Worm (Caenorhabditis elegans): ENCODE results near the gene F49H12.2.

The F49H12.2 gene

ce11 chrX:2058498-2059349 lies 26.4 kb upstream of the F49H12.2 start:
- 0 out of 2 replicates have a peak, but pooled peaks have one; percentile 17 for TF ChIP-seq sea-1 (GFP tag; conservative IDR thresholded peaks at IDR 0.05)

- no peak for TF ChIP-seq tbx-11 (GFP tag; IDR thresholded peaks at IDR 0.05)
- TF ChIP-seq ceh-13 (GFP tag; optimal IDR thresholded peaks at IDR 0.05): no peak
- no peak for TF ChIP-seq pes-1 (GFP tag; IDR thresholded peaks at IDR 0.05)
- TF ChIP-seq sea-1 (GFP tag; conservative IDR thresholded peaks at IDR 0.05): no peak
Measured at ce11 chrX:2064730-2065129, 20.4 kb upstream of the F49H12.2 start, which contains the start of gene F49H12.7. TSS of gene F49H12.7 (plus strand) at chrX:2065030.

- TF ChIP-seq sea-1 (GFP tag; conservative IDR thresholded peaks at IDR 0.05) (no peak), ets-7 (tag; optimal IDR thresholded peaks at IDR 0.05) (no peak)
Measured at ce11 chrX:2068294-2068693, 16.8 kb upstream of the F49H12.2 start.

DNA sequence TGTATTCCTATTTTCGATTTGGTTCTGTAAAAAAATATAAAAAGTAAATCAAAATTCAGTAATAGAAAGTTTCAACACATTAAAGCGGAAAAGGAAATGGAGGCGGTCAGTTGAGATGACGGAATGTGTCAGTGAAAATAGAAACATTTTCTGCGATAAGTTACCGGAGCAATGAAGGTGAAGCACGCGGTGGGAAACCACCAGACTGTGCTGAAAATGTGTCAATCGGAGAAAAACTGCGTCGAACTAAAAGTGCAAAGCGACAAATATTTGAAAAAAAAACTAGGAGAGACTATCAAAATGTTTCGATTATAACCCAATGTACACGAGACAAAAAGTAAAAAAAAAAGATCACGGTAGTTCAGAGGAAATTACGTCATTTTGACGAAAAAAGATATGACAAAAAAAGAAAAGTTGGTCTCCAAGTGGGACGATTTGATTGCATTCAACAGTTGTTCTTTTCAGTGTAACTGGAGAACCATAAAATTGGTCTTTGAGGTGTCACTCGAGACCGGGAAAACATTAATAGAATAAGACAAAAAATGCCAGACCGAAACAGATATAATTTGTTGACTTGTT lies 14.6 kb upstream of the F49H12.2 start, which contains the start of gene acl-4:
Gene acl-4 (minus strand): TSS at position 27 of the 579 bp plus-strand sequence.
- TF ChIP-seq ceh-13 (GFP tag; optimal IDR thresholded peaks at IDR 0.05): no peak

DNA sequence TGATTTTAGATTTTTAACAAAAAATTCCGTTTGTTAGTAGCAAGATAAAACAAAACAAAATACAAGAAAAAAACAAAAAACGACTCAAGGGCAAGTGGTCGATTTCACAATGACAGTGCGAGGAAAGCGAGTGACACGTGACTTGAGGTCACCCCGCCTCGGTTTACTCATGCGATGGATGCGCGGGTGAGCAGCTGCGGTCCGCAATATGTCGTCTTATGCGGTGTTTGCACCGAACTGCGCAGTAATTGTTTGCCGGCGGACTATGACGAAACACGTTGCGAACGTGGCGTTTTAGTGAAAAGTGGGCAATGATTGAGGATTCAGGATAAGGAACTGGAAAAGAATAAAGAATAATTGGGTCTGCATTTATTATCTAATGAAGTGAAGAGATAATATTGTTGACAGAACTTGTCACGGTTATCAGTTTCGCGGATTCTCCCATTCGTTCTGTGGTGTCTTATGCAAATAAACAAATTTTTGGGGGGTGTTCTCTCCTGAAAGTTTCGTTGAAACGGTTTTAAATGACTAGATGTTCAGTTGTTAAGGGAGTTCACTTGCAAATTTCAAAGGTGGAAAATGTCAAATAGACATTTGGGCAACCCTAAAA lies 13.6 kb upstream of the F49H12.2 start:
- TF ChIP-seq hmg-4 (GFP tag; optimal IDR thresholded peaks at IDR 0.05) (peak; percentile 38), flt-1 (GFP tag; IDR thresholded peaks at IDR 0.05) (no peak), F13C5.2 (tag; optimal IDR thresholded peaks at IDR 0.05) (peak; percentile 63)

- TF ChIP-seq pes-1 (GFP tag; IDR thresholded peaks at IDR 0.05): no peak
- no peak for TF ChIP-seq tbx-11 (GFP tag; IDR thresholded peaks at IDR 0.05)
Measured at ce11 chrX:2074055-2074454, 11.0 kb upstream of the F49H12.2 start, which contains the start of gene txdc-12.2. TSS of gene txdc-12.2 (plus strand) at chrX:2074450.

DNA sequence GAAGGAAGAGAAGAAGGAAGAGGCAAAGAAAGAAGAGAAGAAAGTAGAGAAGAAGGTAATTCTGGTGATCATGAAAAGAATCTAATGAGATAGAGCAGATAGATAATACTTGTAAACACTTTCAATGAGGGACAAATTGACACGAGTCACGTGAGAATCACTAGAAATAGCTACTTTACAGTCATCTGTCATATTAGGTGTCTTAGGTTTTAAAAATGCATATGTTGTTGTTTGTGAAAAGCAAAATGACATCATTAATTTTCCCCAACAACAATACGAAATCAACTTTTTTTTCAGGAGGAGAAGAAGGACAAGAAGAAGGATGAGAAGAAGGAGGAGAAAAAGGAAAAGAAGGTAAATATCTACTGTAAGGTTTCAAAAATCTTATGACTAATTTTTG lies 9.9 kb upstream of the F49H12.2 start:
- TF ChIP-seq F13C5.2 (tag; optimal IDR thresholded peaks at IDR 0.05) (no peak), flt-1 (GFP tag; IDR thresholded peaks at IDR 0.05) (no peak), ceh-13 (GFP tag; optimal IDR thresholded peaks at IDR 0.05) (no peak), ceh-36 (tag; optimal IDR thresholded peaks at IDR 0.05) (no peak), scrt-1 (GFP tag; IDR thresholded peaks at IDR 0.05) (no peak), hnd-1 (tag; optimal IDR thresholded peaks at IDR 0.05) (no peak), ets-7 (tag; optimal IDR thresholded peaks at IDR 0.05) (no peak), ama-1 (optimal IDR thresholded peaks at IDR 0.05) (no peak)

DNA sequence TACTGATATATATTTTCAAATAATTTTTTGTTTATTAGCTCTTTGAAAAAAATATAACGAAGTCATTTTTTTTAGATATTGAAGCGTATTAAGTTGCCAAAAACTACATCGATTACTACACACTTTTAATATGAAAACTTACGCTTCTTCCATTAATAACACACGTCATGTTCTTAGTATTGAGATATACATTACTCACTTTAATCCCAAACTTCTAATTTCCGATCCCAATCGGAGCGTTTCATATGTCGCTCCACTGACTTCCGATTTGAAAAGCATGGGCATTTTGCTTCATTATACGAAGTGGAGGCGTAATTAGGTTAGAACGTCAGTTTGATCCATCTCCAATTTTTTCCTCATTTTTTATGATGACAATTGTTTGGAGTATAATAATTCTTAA lies 6.3 kb upstream of the F49H12.2 start:
- TF ChIP-seq flt-1 (GFP tag; IDR thresholded peaks at IDR 0.05) (no peak), scrt-1 (GFP tag; IDR thresholded peaks at IDR 0.05) (no peak), sea-1 (GFP tag; conservative IDR thresholded peaks at IDR 0.05) (no peak), ama-1 (optimal IDR thresholded peaks at IDR 0.05) (no peak), ceh-36 (tag; optimal IDR thresholded peaks at IDR 0.05) (no peak), hnd-1 (tag; optimal IDR thresholded peaks at IDR 0.05) (no peak), B0310.2 (tag; optimal IDR thresholded peaks at IDR 0.05) (no peak), hmg-4 (GFP tag; optimal IDR thresholded peaks at IDR 0.05) (no peak), F13C5.2 (tag; optimal IDR thresholded peaks at IDR 0.05) (no peak), ets-7 (tag; optimal IDR thresholded peaks at IDR 0.05) (no peak), pes-1 (GFP tag; IDR thresholded peaks at IDR 0.05) (no peak), ceh-13 (GFP tag; optimal IDR thresholded peaks at IDR 0.05) (no peak)

ce11 chrX:2079536-2079935 lies 5.6 kb upstream of the F49H12.2 start, which contains the start of gene F49H12.4:
TSS of gene F49H12.4 (plus strand) at chrX:2079836.
- TF ChIP-seq tbx-11 (GFP tag; IDR thresholded peaks at IDR 0.05): no peak
- no peak for TF ChIP-seq aly-1 (tag; optimal IDR thresholded peaks at IDR 0.05)
- no peak for TF ChIP-seq ama-1 (optimal IDR thresholded peaks at IDR 0.05)
- no peak for TF ChIP-seq F13C5.2 (tag; optimal IDR thresholded peaks at IDR 0.05)
- TF ChIP-seq scrt-1 (GFP tag; IDR thresholded peaks at IDR 0.05): no peak
- no peak for TF ChIP-seq hmbx-1 (tag; optimal IDR thresholded peaks at IDR 0.05)
- TF ChIP-seq sea-1 (GFP tag; conservative IDR thresholded peaks at IDR 0.05): no peak

DNA sequence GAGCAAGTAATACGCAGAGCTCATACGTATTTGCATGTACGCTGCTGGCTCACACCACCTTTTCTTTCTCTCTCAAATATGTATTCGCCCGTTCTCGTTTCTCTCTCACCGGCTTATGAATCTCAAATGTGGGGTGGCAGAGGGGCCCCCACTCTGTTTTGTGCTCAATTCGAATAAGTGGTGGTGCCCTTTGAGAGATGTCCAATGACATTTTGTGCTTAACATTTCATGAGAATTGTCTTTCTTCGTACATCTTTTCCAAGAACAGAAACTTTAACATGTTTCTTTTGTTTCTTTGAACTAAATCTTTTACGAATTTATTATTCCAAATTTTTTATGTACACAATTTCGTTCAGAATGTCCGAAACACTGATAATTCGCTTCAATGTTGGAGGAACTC lies 1.1 kb upstream of the F49H12.2 start, which contains the start of gene F49H12.3:
Gene F49H12.3 (plus strand): TSS at position 357 of the 400 bp plus-strand sequence.
- TF ChIP-seq B0310.2 (tag; optimal IDR thresholded peaks at IDR 0.05) (no peak), ets-7 (tag; optimal IDR thresholded peaks at IDR 0.05) (no peak), tra-4 (tag; optimal IDR thresholded peaks at IDR 0.05) (no peak), hmbx-1 (tag; optimal IDR thresholded peaks at IDR 0.05) (no peak), ceh-36 (tag; optimal IDR thresholded peaks at IDR 0.05) (no peak), pes-1 (GFP tag; IDR thresholded peaks at IDR 0.05) (no peak), hnd-1 (tag; optimal IDR thresholded peaks at IDR 0.05) (no peak), hmg-4 (GFP tag; optimal IDR thresholded peaks at IDR 0.05) (no peak), ceh-13 (GFP tag; optimal IDR thresholded peaks at IDR 0.05) (no peak), tbx-37 (GFP tag; conservative IDR thresholded peaks at IDR 0.05) (no peak), F13C5.2 (tag; optimal IDR thresholded peaks at IDR 0.05) (no peak), ama-1 (optimal IDR thresholded peaks at IDR 0.05) (no peak), tbx-11 (GFP tag; IDR thresholded peaks at IDR 0.05) (no peak), flt-1 (GFP tag; IDR thresholded peaks at IDR 0.05) (no peak), scrt-1 (GFP tag; IDR thresholded peaks at IDR 0.05) (no peak), aly-1 (tag; optimal IDR thresholded peaks at IDR 0.05) (no peak), sea-1 (GFP tag; conservative IDR thresholded peaks at IDR 0.05) (no peak)
